Worm (Caenorhabditis elegans) whole organism, L4/young adult: Measurements from ENCODE around the gene ife-3.

Source experiments
- W03F9.2 ChIP-seq: fragments of 150-350 bp; optimal IDR thresholded peaks from 2 replicates; lab custom pipeline; 2014; ENCODE audit warnings: missing biosample characterization, missing genetic modification characterization
- dao-5 ChIP-seq: sonication (generic microtip); optimal IDR thresholded peaks from 2 replicates; lab custom pipeline; 2016; ENCODE audit warnings: missing genotype, missing genetic modification characterization, moderate library complexity, missing compliant biosample characterization
- him-1 ChIP-seq: sonication (generic microtip); optimal IDR thresholded peaks from 2 replicates; lab custom pipeline; 2016; ENCODE audit warnings: missing genotype, missing genetic modification reagents, missing genetic modification characterization, missing compliant biosample characterization

DNA sequence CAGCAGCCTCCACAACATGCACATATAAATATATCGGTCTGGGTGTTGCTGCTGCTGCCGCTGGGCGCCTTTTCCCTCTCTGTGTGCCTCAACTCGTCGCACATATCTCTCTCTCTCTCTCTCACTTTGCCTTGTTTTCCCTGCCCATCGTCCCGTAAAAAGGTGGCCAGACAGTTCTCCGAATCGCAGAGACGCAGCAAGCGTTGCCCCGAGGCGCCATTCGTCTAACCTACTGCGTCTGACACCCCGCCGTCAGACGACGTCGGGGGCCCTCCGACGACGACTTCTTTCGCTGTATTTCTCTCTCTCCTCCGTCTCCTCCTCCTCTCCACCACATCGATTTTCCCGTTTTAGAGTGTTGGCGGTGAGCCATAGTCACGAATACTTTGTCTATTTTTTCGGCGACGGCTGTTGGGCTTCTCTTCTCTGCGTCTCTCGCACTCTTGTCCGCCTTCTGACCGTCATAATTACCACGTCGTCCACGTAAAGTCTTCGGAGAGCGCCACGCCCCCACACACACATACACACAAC is 1.2 kb upstream of the ife-3 start, which contains the start of gene B0348.10:
- TF ChIP-seq him-1 (tag; lab: Kevin White, UChicago) (peak; percentile 98), W03F9.2 (tag; lab: Kevin White, UChicago) (peak; percentile 9), dao-5 (tag; lab: Kevin White, UChicago) (no peak)
